Fruit fly (Drosophila melanogaster) whole organism, embryonic: ENCODE results near the gene CG15209.

Experiments
- Aef1 ChIP-seq: fragments of 200-800 bp; sonication (Bioruptor generic); IDR thresholded peaks from 3 replicates; pipeline ENCODE4 v1.3.6; 2022; ENCODE audit warnings: missing biosample characterization, missing genetic modification characterization
- Atf3 ChIP-seq: fragments of 200-800 bp; sonication (Bioruptor generic); optimal IDR thresholded peaks from 3 replicates; lab custom pipeline; 2016; ENCODE audit warnings: missing biosample characterization, missing genetic modification characterization
- B-H2 ChIP-seq: fragments of 200-800 bp; sonication (Bioruptor generic); optimal IDR thresholded peaks from 2 replicates; lab custom pipeline; 2018; ENCODE audit warnings: missing biosample characterization, mild to moderate bottlenecking, missing genetic modification characterization
- CG10209 ChIP-seq: fragments of 200-800 bp; sonication (Bioruptor generic); optimal IDR thresholded peaks from 3 replicates; lab custom pipeline; 2017; ENCODE audit warnings: missing biosample characterization, mild to moderate bottlenecking, missing genetic modification characterization, missing genetic modification reagents
- CG11085 ChIP-seq: fragments of 200-800 bp; sonication (Bioruptor generic); IDR thresholded peaks from 2 replicates; pipeline ENCODE4 v1.3.6; 2022; ENCODE audit warnings: missing biosample characterization, missing genetic modification characterization
- CG12104 ChIP-seq: fragments of 200-800 bp; sonication (Bioruptor generic); optimal IDR thresholded peaks from 3 replicates; lab custom pipeline; 2016; ENCODE audit warnings: missing biosample characterization, missing genetic modification characterization
- CG12299 ChIP-seq: fragments of 200-800 bp; sonication (Bioruptor generic); optimal IDR thresholded peaks from 2 replicates; lab custom pipeline; 2018; ENCODE audit warnings: missing biosample characterization, mild to moderate bottlenecking, missing genetic modification characterization
- CG14014 ChIP-seq: fragments of 200-800 bp; sonication (Bioruptor generic); IDR thresholded peaks from 2 replicates; pipeline ENCODE4 v1.3.6; 2022; ENCODE audit warnings: missing biosample characterization, missing genetic modification characterization
- CG1602 ChIP-seq: fragments of 200-800 bp; sonication (Bioruptor generic); optimal IDR thresholded peaks from 3 replicates; lab custom pipeline; 2016; ENCODE audit warnings: missing biosample characterization, missing genetic modification characterization
- CG1603 ChIP-seq: fragments of 200-800 bp; sonication (Bioruptor generic); optimal IDR thresholded peaks from 2 replicates; lab custom pipeline; 2019; ENCODE audit warnings: missing biosample characterization, mild to moderate bottlenecking, missing genetic modification characterization, moderate library complexity
- CG17186 ChIP-seq: fragments of 200-800 bp; sonication (Bioruptor generic); optimal IDR thresholded peaks from 3 replicates; lab custom pipeline; 2017; ENCODE audit warnings: missing biosample characterization, missing genetic modification reagents, missing genetic modification characterization
- CG1792 ChIP-seq: fragments of 200-800 bp; sonication (Bioruptor generic); optimal IDR thresholded peaks from 2 replicates; lab custom pipeline; 2016; ENCODE audit warnings: missing biosample characterization, missing genetic modification characterization
- CG18476 ChIP-seq: fragments of 200-800 bp; sonication (Bioruptor generic); optimal IDR thresholded peaks from 2 replicates; lab custom pipeline; 2016; ENCODE audit warnings: missing biosample characterization, mild to moderate bottlenecking, missing genetic modification characterization
- CG18764 ChIP-seq: fragments of 200-800 bp; sonication (Bioruptor generic); optimal IDR thresholded peaks from 3 replicates; lab custom pipeline; 2016; ENCODE audit warnings: missing biosample characterization, missing genetic modification characterization
- CG2120 ChIP-seq: fragments of 200-800 bp; sonication (Bioruptor generic); optimal IDR thresholded peaks from 3 replicates; lab custom pipeline; 2016; ENCODE audit warnings: missing biosample characterization, missing genetic modification characterization
- CG30403 ChIP-seq: fragments of 200-800 bp; sonication (Bioruptor generic); optimal IDR thresholded peaks from 3 replicates; lab custom pipeline; 2016; ENCODE audit warnings: missing biosample characterization, missing genetic modification characterization
- CG3065 ChIP-seq: fragments of 200-800 bp; sonication (Bioruptor generic); optimal IDR thresholded peaks from 2 replicates; lab custom pipeline; 2016; ENCODE audit warnings: missing biosample characterization, missing genetic modification characterization
- CG3407 ChIP-seq: fragments of 200-800 bp; sonication (Bioruptor generic); optimal IDR thresholded peaks from 2 replicates; lab custom pipeline; 2018; ENCODE audit warnings: missing biosample characterization, mild to moderate bottlenecking, missing genetic modification characterization
- CG34422 ChIP-seq: fragments of 200-800 bp; sonication (Bioruptor generic); IDR thresholded peaks from 3 replicates; pipeline ENCODE4 v1.3.6; 2022; ENCODE audit warnings: missing biosample characterization, missing genetic modification characterization
- CG3847 ChIP-seq: fragments of 200-800 bp; sonication (Bioruptor generic); IDR thresholded peaks from 2 replicates; pipeline ENCODE4 v1.3.6; 2022; ENCODE audit warnings: missing biosample characterization, missing genetic modification characterization
- CG4282 ChIP-seq: fragments of 200-800 bp; sonication (Bioruptor generic); optimal IDR thresholded peaks from 2 replicates; lab custom pipeline; 2016; ENCODE audit warnings: missing biosample characterization, missing genetic modification characterization
- CG4328 ChIP-seq: fragments of 200-800 bp; sonication (Bioruptor generic); optimal IDR thresholded peaks from 3 replicates; lab custom pipeline; 2017; ENCODE audit warnings: missing biosample characterization, missing genetic modification reagents, missing genetic modification characterization
- CG4707 ChIP-seq: fragments of 200-800 bp; sonication (Bioruptor generic); optimal IDR thresholded peaks from 2 replicates; lab custom pipeline; 2018; ENCODE audit warnings: missing biosample characterization, mild to moderate bottlenecking, missing genetic modification characterization, moderate library complexity
- CG5180 ChIP-seq: fragments of 200-800 bp; sonication (Bioruptor generic); optimal IDR thresholded peaks from 3 replicates; lab custom pipeline; 2017; ENCODE audit warnings: missing biosample characterization, missing genetic modification characterization, mild to moderate bottlenecking, moderate library complexity, missing genetic modification reagents
- CG5245 ChIP-seq: fragments of 200-800 bp; sonication (Bioruptor generic); optimal IDR thresholded peaks from 3 replicates; lab custom pipeline; 2016; ENCODE audit warnings: missing biosample characterization, missing genetic modification characterization
- CkIIα-i1 ChIP-seq: fragments of 200-800 bp; sonication (Bioruptor generic); IDR thresholded peaks from 2 replicates; pipeline ENCODE4 v1.3.6; 2022; ENCODE audit warnings: missing biosample characterization, missing genetic modification characterization
- D ChIP-seq, 2 experiments: fragments of 200-800 bp in 1 of 2; fragments of >200 bp in 1 of 2; sonication (Bioruptor generic) in 1 of 2; optimal IDR thresholded peaks; 2 replicates in 1 of 2; 3 replicates in 1 of 2; lab custom pipeline; 2017; ENCODE audit warnings: mild to moderate bottlenecking in 1 of 2, missing biosample characterization in 1 of 2, missing genetic modification characterization in 1 of 2, missing genetic modification reagents in 1 of 2
- Dad ChIP-seq: fragments of 200-800 bp; sonication (Bioruptor generic); optimal IDR thresholded peaks from 3 replicates; lab custom pipeline; 2016; ENCODE audit warnings: missing biosample characterization, missing genetic modification characterization
- Eip74EF ChIP-seq, 2 experiments: fragments of 200-800 bp in 1 of 2; fragments of >200 bp in 1 of 2; sonication (Bioruptor generic) in 1 of 2; optimal IDR thresholded peaks; 2 replicates each; lab custom pipeline; 2017 to 2019; ENCODE audit warnings: missing biosample characterization in 2 of 2, missing genetic modification characterization in 2 of 2, mild to moderate bottlenecking in 1 of 2, moderate library complexity in 1 of 2
- Fer1 ChIP-seq: fragments of 200-800 bp; sonication (Bioruptor generic); optimal IDR thresholded peaks from 2 replicates; lab custom pipeline; 2017; ENCODE audit warnings: missing biosample characterization, mild to moderate bottlenecking, missing genetic modification characterization
- Hr78 ChIP-seq, 2 experiments: fragments of 200-800 bp in 1 of 2; fragments of >200 bp in 1 of 2; sonication (Bioruptor generic) in 1 of 2; optimal IDR thresholded peaks; 2 replicates each; lab custom pipeline; 2017 to 2019; ENCODE audit warnings: missing biosample characterization in 2 of 2, missing genetic modification characterization in 2 of 2, mild to moderate bottlenecking in 1 of 2, moderate library complexity in 1 of 2
- Lhr ChIP-seq: fragments of 200-800 bp; sonication (Bioruptor generic); optimal IDR thresholded peaks from 3 replicates; lab custom pipeline; 2017; ENCODE audit warnings: mild to moderate bottlenecking, missing biosample characterization, missing genetic modification reagents, missing genetic modification characterization
- NC2α ChIP-seq: fragments of 200-800 bp; sonication (Bioruptor generic); optimal IDR thresholded peaks from 2 replicates; lab custom pipeline; 2016; ENCODE audit warnings: missing biosample characterization, missing genetic modification characterization
- NfI ChIP-seq: fragments of 200-800 bp; sonication (Bioruptor generic); optimal IDR thresholded peaks from 3 replicates; lab custom pipeline; 2018; ENCODE audit warnings: missing biosample characterization, mild to moderate bottlenecking, missing genetic modification characterization, moderate library complexity
- Sin3A ChIP-seq: fragments of >200 bp; optimal IDR thresholded peaks from 2 replicates; lab custom pipeline; 2018
- Sry-β ChIP-seq: fragments of 200-800 bp; sonication (Bioruptor generic); optimal IDR thresholded peaks from 2 replicates; lab custom pipeline; 2018; ENCODE audit warnings: missing biosample characterization, mild to moderate bottlenecking, missing genetic modification characterization, moderate library complexity
- ash1 ChIP-seq: fragments of 200-800 bp; sonication (Bioruptor generic); optimal IDR thresholded peaks from 2 replicates; lab custom pipeline; 2018; ENCODE audit warnings: missing biosample characterization, mild to moderate bottlenecking, missing genetic modification characterization
- cwo ChIP-seq: fragments of 200-800 bp; sonication (Bioruptor generic); optimal IDR thresholded peaks from 3 replicates; lab custom pipeline; 2017; ENCODE audit warnings: missing biosample characterization, missing genetic modification characterization, mild to moderate bottlenecking, moderate library complexity, missing genetic modification reagents
- ems ChIP-seq: fragments of 200-800 bp; sonication (Bioruptor generic); optimal IDR thresholded peaks from 3 replicates; lab custom pipeline; 2016; ENCODE audit warnings: missing biosample characterization, missing genetic modification characterization
- en ChIP-seq: fragments of 200-800 bp; sonication (Bioruptor generic); optimal IDR thresholded peaks from 2 replicates; lab custom pipeline; 2016; ENCODE audit warnings: missing biosample characterization, missing genetic modification characterization
- fd3F ChIP-seq: fragments of 200-800 bp; sonication (Bioruptor generic); optimal IDR thresholded peaks from 2 replicates; lab custom pipeline; 2018; ENCODE audit warnings: missing biosample characterization, mild to moderate bottlenecking, missing genetic modification characterization, moderate library complexity
- gfzf ChIP-seq: fragments of 200-800 bp; sonication (Bioruptor generic); optimal IDR thresholded peaks from 2 replicates; lab custom pipeline; 2016; ENCODE audit warnings: missing biosample characterization, mild to moderate bottlenecking, missing genetic modification characterization, moderate library complexity
- ham ChIP-seq: fragments of 200-800 bp; sonication (Bioruptor generic); IDR thresholded peaks from 2 replicates; pipeline ENCODE4 v1.3.6; 2022; ENCODE audit warnings: missing biosample characterization, missing genetic modification characterization
- lbe ChIP-seq: fragments of 200-800 bp; sonication (Bioruptor generic); optimal IDR thresholded peaks from 2 replicates; lab custom pipeline; 2016; ENCODE audit warnings: missing biosample characterization, mild to moderate bottlenecking, missing genetic modification characterization
- maf-S ChIP-seq: fragments of 200-800 bp; sonication (Bioruptor generic); optimal IDR thresholded peaks from 2 replicates; lab custom pipeline; 2016; ENCODE audit warnings: missing biosample characterization, missing genetic modification characterization
- nom ChIP-seq: fragments of 200-800 bp; sonication (Bioruptor generic); optimal IDR thresholded peaks from 2 replicates; lab custom pipeline; 2017; ENCODE audit warnings: missing biosample characterization, missing genetic modification characterization, mild to moderate bottlenecking, moderate library complexity, missing genetic modification reagents
- pnt ChIP-seq: fragments of 200-800 bp; sonication (Bioruptor generic); optimal IDR thresholded peaks from 3 replicates; lab custom pipeline; 2016; ENCODE audit warnings: missing biosample characterization, missing genetic modification characterization
- schlank ChIP-seq: fragments of 200-800 bp; sonication (Bioruptor generic); optimal IDR thresholded peaks from 2 replicates; lab custom pipeline; 2018; ENCODE audit warnings: missing biosample characterization, mild to moderate bottlenecking, missing genetic modification characterization
- sens ChIP-seq: fragments of 200-800 bp; sonication (Bioruptor generic); peaks from one replicate; lab custom pipeline; 2016; ENCODE audit warnings: missing biosample characterization, missing genetic modification characterization
- unpg ChIP-seq: fragments of 200-800 bp; sonication (Bioruptor generic); optimal IDR thresholded peaks from 3 replicates; lab custom pipeline; 2018; ENCODE audit warnings: missing biosample characterization, mild to moderate bottlenecking, missing genetic modification characterization, moderate library complexity
- yki ChIP-seq: fragments of >200 bp; optimal IDR thresholded peaks from 3 replicates; lab custom pipeline; 2018

CG15209 gene

DNA sequence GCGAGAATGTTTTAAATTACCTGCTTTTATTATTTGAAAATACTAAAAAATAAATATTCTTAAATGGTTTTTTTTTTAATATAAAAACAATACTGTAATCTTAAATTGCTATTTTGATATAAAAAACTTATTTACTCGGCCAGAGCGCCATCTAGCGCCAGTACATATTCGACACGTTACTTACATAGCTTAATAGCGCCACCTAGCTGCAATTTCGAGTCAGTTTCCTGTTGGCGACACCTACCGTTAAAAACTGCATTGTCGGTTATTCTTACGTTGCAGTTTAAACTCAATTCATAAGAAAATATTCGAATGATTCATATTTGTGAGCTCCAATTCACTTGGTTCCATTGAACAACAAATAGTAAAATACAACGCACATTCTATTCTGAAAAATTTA, 9.6 kb upstream of the CG15209 start (continued):
- TF ChIP-seq Fer1 (GFP tag; lab: Kevin White, UChicago) (peak; percentile 49), ham (GFP tag; lab: Robert Waterston, UW) (no peak), ash1 (GFP tag; lab: Kevin White, UChicago) (peak; percentile 11), CG4328 (peak; percentile 33), CG3847 (GFP tag; lab: Robert Waterston, UW) (peak; percentile 68), NfI (peak; percentile 77), CG17186 (GFP tag; lab: Kevin White, UChicago) (no peak), CG2120 (GFP tag; lab: Kevin White, UChicago) (peak; percentile 48), Sry-β (GFP tag; lab: Kevin White, UChicago) (no peak), CG1602 (GFP tag; lab: Kevin White, UChicago) (peak; percentile 61), fd3F (peak; percentile 36), CG14014 (peak; percentile 63), CG18764 (GFP tag; lab: Kevin White, UChicago) (peak; percentile 49), sens (GFP tag; lab: Kevin White, UChicago) (peak; percentile 83), CG5245 (GFP tag; lab: Kevin White, UChicago) (peak; percentile 81), CG10209 (GFP tag; lab: Kevin White, UChicago) (peak; percentile 57), CG3407 (GFP tag; lab: Kevin White, UChicago) (peak; percentile 34), CG3065 (GFP tag; lab: Kevin White, UChicago) (peak; percentile 40), CG5180 (no peak), cwo (no peak), Sin3A (lab: Kevin White, UChicago) (no peak), Eip74EF (GFP tag; optimal IDR thresholded peaks at IDR 0.05; lab: Kevin White, UChicago) (no peak), D (optimal IDR thresholded peaks at IDR 0.05; lab: Kevin White, UChicago) (no peak), D (GFP tag; optimal IDR thresholded peaks at IDR 0.05; lab: Kevin White, UChicago) (peak; percentile 13), CG1792 (no peak), pnt (GFP tag; lab: Kevin White, UChicago) (peak; percentile 59), Dad (GFP tag; lab: Kevin White, UChicago) (peak; percentile 25), yki (peak; percentile 20), lbe (GFP tag; lab: Kevin White, UChicago) (no peak), CG12104 (GFP tag; lab: Kevin White, UChicago) (no peak), gfzf (GFP tag; lab: Kevin White, UChicago) (no peak), CG11085 (peak; percentile 73), CG12299 (peak; percentile 47), CG4707 (GFP tag; lab: Kevin White, UChicago) (peak; percentile 16), CG30403 (GFP tag; lab: Kevin White, UChicago) (peak; percentile 70), ems (GFP tag; lab: Kevin White, UChicago) (peak; percentile 13), CG34422 (peak; percentile 63; the same call in 1 of the 3 replicates), NC2α (GFP tag; lab: Kevin White, UChicago) (no peak), CkIIα-i1 (GFP tag; lab: Robert Waterston, UW) (no peak), schlank (tag; lab: Kevin White, UChicago) (no peak), Aef1 (GFP tag; lab: Robert Waterston, UW) (peak; percentile 36; the same call in 1 of the 3 replicates), unpg (GFP tag; lab: Kevin White, UChicago) (peak; percentile 58), maf-S (GFP tag; lab: Kevin White, UChicago) (peak; percentile 41), CG18476 (peak; percentile 34), CG4282 (GFP tag; lab: Kevin White, UChicago) (no peak), Atf3 (GFP tag; lab: Kevin White, UChicago) (peak; percentile 42), nom (GFP tag; lab: Kevin White, UChicago) (peak; percentile 1), B-H2 (GFP tag; lab: Kevin White, UChicago) (peak; percentile 71), CG1603 (tag; lab: Kevin White, UChicago) (peak; percentile 76), Hr78 (GFP tag; optimal IDR thresholded peaks at IDR 0.05; lab: Kevin White, UChicago) (no peak), Lhr (peak; percentile 67), en (GFP tag; lab: Kevin White, UChicago) (peak; percentile 10)
